Worm (Caenorhabditis elegans) whole organism, mixed stage, embryonic: Measurements from ENCODE around the gene math-1.

Experiments
- ces-1 ChIP-seq: fragments of 150-350 bp; optimal IDR thresholded peaks from 2 replicates; lab custom pipeline; 2014; ENCODE audit warnings: missing biosample characterization, missing genetic modification reagents, missing genetic modification characterization
- mep-1 ChIP-seq: fragments of 150-350 bp; optimal IDR thresholded peaks from 2 replicates; lab custom pipeline; 2017; ENCODE audit warnings: missing biosample characterization, missing genetic modification reagents, missing genetic modification characterization, inconsistent platforms
- nhr-237 ChIP-seq: fragments of 150-350 bp; optimal IDR thresholded peaks from 2 replicates; lab custom pipeline; 2014; ENCODE audit warnings: missing biosample characterization, missing genetic modification characterization
- nhr-76 ChIP-seq: sonication (generic microtip); optimal IDR thresholded peaks from 2 replicates; lab custom pipeline; 2017; ENCODE audit warnings: missing biosample characterization, missing genetic modification characterization
- unc-39 ChIP-seq: fragments of 150-350 bp; optimal IDR thresholded peaks from 2 replicates; lab custom pipeline; 2014; ENCODE audit warnings: missing biosample characterization, missing genetic modification characterization

DNA sequence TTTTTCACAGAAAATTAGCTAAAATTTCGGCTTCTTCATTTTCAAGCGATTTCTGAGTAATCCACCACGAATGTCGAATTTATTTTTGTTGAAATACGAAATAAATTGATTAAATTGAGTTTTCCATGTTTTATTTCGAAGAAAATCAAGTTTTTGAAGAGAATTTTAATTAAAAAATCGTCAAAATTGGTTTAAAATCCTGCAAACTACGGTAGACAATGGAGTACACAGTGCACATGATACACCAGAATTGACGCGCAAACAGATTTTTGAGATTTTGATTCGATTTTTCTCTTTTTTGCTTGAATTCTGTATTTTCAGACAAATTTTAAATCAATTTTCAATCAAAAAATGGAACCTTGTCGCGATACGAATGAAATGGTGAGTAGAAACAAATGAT, 13.2 kb downstream of the math-1 start, which contains the start of gene F59H6.14:
- no peak for TF ChIP-seq nhr-76 (tag; lab: Kevin White, UChicago)
- TF ChIP-seq mep-1 (tag; lab: Kevin White, UChicago): no peak
- TF ChIP-seq unc-39 (tag; lab: Kevin White, UChicago): no peak
- no peak for TF ChIP-seq ces-1 (GFP tag; lab: Kevin White, UChicago)
- no peak for TF ChIP-seq nhr-237 (tag; lab: Kevin White, UChicago)
